Fruit fly (Drosophila melanogaster) whole organism, embryonic: Measurements from ENCODE around the gene deltaCOP.

Source experiments
- Adf1 ChIP-seq: fragments of 200-800 bp; sonication (Bioruptor generic); IDR thresholded peaks from 2 replicates; pipeline ENCODE4 v1.3.6; 2022; ENCODE audit warnings: missing biosample characterization, missing genetic modification characterization
- Bdp1 ChIP-seq: fragments of 200-800 bp; sonication (Bioruptor generic); optimal IDR thresholded peaks from 3 replicates; lab custom pipeline; 2016; ENCODE audit warnings: missing biosample characterization, missing genetic modification characterization
- Bgb ChIP-seq: fragments of 200-800 bp; sonication (Bioruptor generic); IDR thresholded peaks from 2 replicates; pipeline ENCODE4 v1.3.6; 2022; ENCODE audit warnings: missing biosample characterization, missing genetic modification characterization; ENCODE audit not compliant: partially characterized antibody
- CG10147 ChIP-seq: fragments of 200-800 bp; sonication (Bioruptor generic); optimal IDR thresholded peaks from 2 replicates; lab custom pipeline; 2019; ENCODE audit warnings: missing biosample characterization, mild to moderate bottlenecking, missing genetic modification characterization, moderate library complexity
- CG10321 ChIP-seq: fragments of 200-800 bp; sonication (Bioruptor generic); IDR thresholded peaks from 2 replicates; pipeline ENCODE4 v1.3.6; 2022; ENCODE audit warnings: missing biosample characterization, missing genetic modification characterization
- CG10366 ChIP-seq: fragments of 200-800 bp; sonication (Bioruptor generic); IDR thresholded peaks from 2 replicates; pipeline ENCODE4 v1.3.6; 2022; ENCODE audit warnings: missing biosample characterization, missing genetic modification characterization
- CG10462 ChIP-seq: fragments of 200-800 bp; sonication (Bioruptor generic); optimal IDR thresholded peaks from 2 replicates; lab custom pipeline; 2016; ENCODE audit warnings: missing biosample characterization, missing genetic modification characterization
- CG13287 ChIP-seq: fragments of 200-800 bp; sonication (Bioruptor generic); IDR thresholded peaks from 2 replicates; pipeline ENCODE4 v1.3.6; 2022; ENCODE audit warnings: missing biosample characterization, missing genetic modification characterization; ENCODE audit not compliant: partially characterized antibody
- CG13424 ChIP-seq: fragments of 200-800 bp; sonication (Bioruptor generic); optimal IDR thresholded peaks from 2 replicates; lab custom pipeline; 2019; ENCODE audit warnings: missing biosample characterization, mild to moderate bottlenecking, missing genetic modification characterization, moderate library complexity
- CG15011 ChIP-seq: fragments of 200-800 bp; sonication (Bioruptor generic); optimal IDR thresholded peaks from 3 replicates; lab custom pipeline; 2018; ENCODE audit warnings: missing biosample characterization, mild to moderate bottlenecking, missing genetic modification characterization
- CG15073 ChIP-seq: fragments of 200-800 bp; sonication (Bioruptor generic); optimal IDR thresholded peaks from 2 replicates; lab custom pipeline; 2016; ENCODE audit warnings: missing biosample characterization, missing genetic modification characterization
- CG15601 ChIP-seq: fragments of 200-800 bp; sonication (Bioruptor generic); optimal IDR thresholded peaks from 3 replicates; lab custom pipeline; 2019; ENCODE audit warnings: missing biosample characterization, mild to moderate bottlenecking, missing genetic modification characterization, moderate library complexity
- CG16863 ChIP-seq: fragments of 200-800 bp; sonication (Bioruptor generic); optimal IDR thresholded peaks from 3 replicates; lab custom pipeline; 2016; ENCODE audit warnings: missing biosample characterization, missing genetic modification characterization
- CG17328 ChIP-seq: fragments of 200-800 bp; sonication (Bioruptor generic); IDR thresholded peaks from 2 replicates; pipeline ENCODE4 v1.3.6; 2022; ENCODE audit warnings: missing biosample characterization, missing genetic modification characterization
- CG17361 ChIP-seq: fragments of 200-800 bp; sonication (Bioruptor generic); IDR thresholded peaks from 3 replicates; pipeline ENCODE4 v1.3.6; 2022; ENCODE audit warnings: missing biosample characterization, missing genetic modification characterization
- CG2875 ChIP-seq: fragments of 200-800 bp; sonication (Bioruptor generic); optimal IDR thresholded peaks from 2 replicates; lab custom pipeline; 2017; ENCODE audit warnings: missing biosample characterization, mild to moderate bottlenecking, missing genetic modification characterization, missing genetic modification reagents
- CG4730 ChIP-seq: fragments of 200-800 bp; sonication (Bioruptor generic); IDR thresholded peaks from 2 replicates; pipeline ENCODE4 v1.3.6; 2022; ENCODE audit warnings: missing biosample characterization, missing genetic modification characterization
- CG6654 ChIP-seq: fragments of 200-800 bp; sonication (Bioruptor generic); optimal IDR thresholded peaks from 2 replicates; lab custom pipeline; 2017; ENCODE audit warnings: missing biosample characterization, mild to moderate bottlenecking, missing genetic modification characterization
- Deaf1 ChIP-seq: fragments of 200-800 bp; optimal IDR thresholded peaks from 3 replicates; lab custom pipeline; 2019; ENCODE audit warnings: missing biosample characterization, mild to moderate bottlenecking, missing genetic modification characterization, moderate library complexity
- Dek ChIP-seq: fragments of 200-800 bp; sonication (Bioruptor generic); optimal IDR thresholded peaks from 3 replicates; lab custom pipeline; 2019; ENCODE audit warnings: missing biosample characterization, mild to moderate bottlenecking, missing genetic modification characterization, moderate library complexity
- Dfd ChIP-seq, 2 experiments: fragments of >200 bp; optimal IDR thresholded peaks; 2 replicates each; lab custom pipeline; 2017; ENCODE audit warnings: missing biosample characterization in 2 of 2, missing genetic modification characterization in 2 of 2
- Dip3 ChIP-seq: fragments of 200-800 bp; sonication (Bioruptor generic); optimal IDR thresholded peaks from 3 replicates; lab custom pipeline; 2016; ENCODE audit warnings: missing biosample characterization, missing genetic modification characterization
- Dll ChIP-seq: fragments of 200-800 bp; sonication (Bioruptor generic); IDR thresholded peaks from 4 replicates; pipeline ENCODE4 v1.3.6; 2022; ENCODE audit warnings: missing biosample characterization, missing genetic modification characterization; ENCODE audit not compliant: partially characterized antibody
- Jarid2 ChIP-seq: fragments of 200-800 bp; sonication (Bioruptor generic); optimal IDR thresholded peaks from 3 replicates; lab custom pipeline; 2017; ENCODE audit warnings: mild to moderate bottlenecking, missing biosample characterization, missing genetic modification reagents, missing genetic modification characterization
- Sry-δ ChIP-seq: fragments of 200-800 bp; sonication (Bioruptor generic); optimal IDR thresholded peaks from 2 replicates; lab custom pipeline; 2016; ENCODE audit warnings: missing biosample characterization, missing genetic modification characterization
- Ssrp ChIP-seq: fragments of 200-800 bp; sonication (Bioruptor generic); optimal IDR thresholded peaks from 2 replicates; lab custom pipeline; 2018; ENCODE audit warnings: missing biosample characterization, mild to moderate bottlenecking, missing genetic modification characterization, moderate library complexity
- amos ChIP-seq: fragments of 200-800 bp; sonication (Bioruptor generic); IDR thresholded peaks from 2 replicates; pipeline ENCODE4 v1.3.6; 2022; ENCODE audit warnings: missing biosample characterization, missing genetic modification characterization; ENCODE audit not compliant: partially characterized antibody
- bigmax ChIP-seq: fragments of 200-800 bp; sonication (Bioruptor generic); optimal IDR thresholded peaks from 2 replicates; lab custom pipeline; 2018; ENCODE audit warnings: missing biosample characterization, mild to moderate bottlenecking, missing genetic modification characterization
- caup ChIP-seq: fragments of 200-800 bp; sonication (Bioruptor generic); optimal IDR thresholded peaks from 3 replicates; lab custom pipeline; 2017; ENCODE audit warnings: missing biosample characterization, mild to moderate bottlenecking, missing genetic modification characterization, moderate library complexity; ENCODE audit not compliant: severe bottlenecking
- crc ChIP-seq: fragments of 200-800 bp; sonication (Bioruptor generic); optimal IDR thresholded peaks from 2 replicates; lab custom pipeline; 2016; ENCODE audit warnings: missing biosample characterization, missing genetic modification characterization
- crol ChIP-seq: fragments of 200-800 bp; sonication (Bioruptor generic); IDR thresholded peaks from 2 replicates; pipeline ENCODE4 v1.3.6; 2022; ENCODE audit warnings: missing biosample characterization, missing genetic modification characterization
- dimm ChIP-seq: fragments of 200-800 bp; sonication (Bioruptor generic); IDR thresholded peaks from 2 replicates; pipeline ENCODE4 v1.3.6; 2022; ENCODE audit warnings: missing biosample characterization, missing genetic modification characterization
- gcm ChIP-seq: fragments of 200-800 bp; sonication (Bioruptor generic); optimal IDR thresholded peaks from 2 replicates; lab custom pipeline; 2019; ENCODE audit warnings: missing biosample characterization, mild to moderate bottlenecking, missing genetic modification characterization, moderate library complexity
- grn ChIP-seq: fragments of 200-800 bp; sonication (Bioruptor generic); optimal IDR thresholded peaks from 3 replicates; lab custom pipeline; 2017; ENCODE audit warnings: missing biosample characterization, missing genetic modification characterization
- gsb-n ChIP-seq: fragments of 200-800 bp; sonication (Bioruptor generic); optimal IDR thresholded peaks from 3 replicates; lab custom pipeline; 2018; ENCODE audit warnings: missing biosample characterization, mild to moderate bottlenecking, missing genetic modification characterization
- gt ChIP-seq: fragments of 200-800 bp; sonication (Bioruptor generic); IDR thresholded peaks from 2 replicates; pipeline ENCODE4 v1.3.6; 2022; ENCODE audit warnings: missing biosample characterization, missing genetic modification characterization
- jigr1 ChIP-seq: fragments of 200-800 bp; sonication (Bioruptor generic); IDR thresholded peaks from 3 replicates; pipeline ENCODE4 v1.3.6; 2022; ENCODE audit warnings: missing biosample characterization, missing genetic modification characterization
- kah ChIP-seq: fragments of 200-800 bp; sonication (Bioruptor generic); optimal IDR thresholded peaks from 2 replicates; lab custom pipeline; 2018; ENCODE audit warnings: missing biosample characterization, mild to moderate bottlenecking, missing genetic modification characterization
- nerfin-2 ChIP-seq: fragments of 200-800 bp; sonication (Bioruptor generic); IDR thresholded peaks from 2 replicates; pipeline ENCODE4 v1.3.6; 2022; ENCODE audit warnings: missing biosample characterization, missing genetic modification characterization; ENCODE audit not compliant: partially characterized antibody
- pum ChIP-seq: fragments of 200-800 bp; sonication (Bioruptor generic); optimal IDR thresholded peaks from 2 replicates; lab custom pipeline; 2016; ENCODE audit warnings: missing biosample characterization, missing genetic modification characterization
- sens-2 ChIP-seq: fragments of 200-800 bp; sonication (Bioruptor generic); IDR thresholded peaks from 2 replicates; pipeline ENCODE4 v1.3.6; 2022; ENCODE audit warnings: missing biosample characterization, missing genetic modification characterization
- sim ChIP-seq: fragments of 200-800 bp; sonication (Bioruptor generic); IDR thresholded peaks from 2 replicates; pipeline ENCODE4 v1.3.6; 2022; ENCODE audit warnings: missing biosample characterization, missing genetic modification characterization
- sr ChIP-seq: fragments of 200-800 bp; sonication (Bioruptor generic); IDR thresholded peaks from 3 replicates; pipeline ENCODE4 v1.3.6; 2022; ENCODE audit warnings: missing biosample characterization, missing genetic modification characterization

Gene deltaCOP

dm6 chrX:1831219-1831555 is 30.4 kb downstream of the deltaCOP start (continued):
- TF ChIP-seq pum (GFP tag; lab: Kevin White, UChicago) = no peak
- TF ChIP-seq CG15011 = no peak
- no peak for TF ChIP-seq CG10321 (GFP tag; lab: Robert Waterston, UW)
- TF ChIP-seq grn (GFP tag; lab: Kevin White, UChicago) = no peak
- TF ChIP-seq bigmax (GFP tag; lab: Kevin White, UChicago) = no peak
- no peak for TF ChIP-seq sim (GFP tag; lab: Robert Waterston, UW)
- no peak for TF ChIP-seq CG17328 (GFP tag; lab: Robert Waterston, UW)
- TF ChIP-seq Dek (tag; lab: Kevin White, UChicago) = no peak
- no peak for TF ChIP-seq Sry-δ (GFP tag; lab: Kevin White, UChicago)
- peak; percentile 12 for TF ChIP-seq Deaf1 (tag; lab: Kevin White, UChicago)
- TF ChIP-seq sr (GFP tag; lab: Robert Waterston, UW) = no peak
- no peak for TF ChIP-seq gsb-n (tag; lab: Kevin White, UChicago)
- TF ChIP-seq sens-2 (GFP tag; lab: Robert Waterston, UW) = no peak
- no peak for TF ChIP-seq Ssrp
- TF ChIP-seq CG10462 = no peak
- no peak for TF ChIP-seq jigr1 (GFP tag; lab: Robert Waterston, UW)
- peak; percentile 53; the same call in 1 of the 2 replicates for TF ChIP-seq Bgb (GFP tag; lab: Robert Waterston, UW)
- TF ChIP-seq CG2875 (GFP tag; lab: Kevin White, UChicago) = no peak
- no peak for TF ChIP-seq dimm (GFP tag; lab: Robert Waterston, UW)
- peak; percentile 36; the same call in 1 of the 2 replicates for TF ChIP-seq amos (GFP tag; lab: Robert Waterston, UW)
- TF ChIP-seq Adf1 (GFP tag; lab: Robert Waterston, UW) = peak; percentile 15
- TF ChIP-seq Dll (GFP tag; lab: Robert Waterston, UW) = 0 out of 4 replicates have a peak, but pooled peaks have one; percentile 8
- no peak for TF ChIP-seq Dfd (GFP tag; optimal IDR thresholded peaks at IDR 0.05; lab: Kevin White, UChicago)
- TF ChIP-seq CG13287 (GFP tag; lab: Robert Waterston, UW) = peak; percentile 7; the same call in 1 of the 2 replicates
- TF ChIP-seq crc = no peak
- TF ChIP-seq crol (GFP tag; lab: Robert Waterston, UW) = no peak
- TF ChIP-seq CG17361 (GFP tag; lab: Robert Waterston, UW) = no peak
- no peak for TF ChIP-seq CG10366 (GFP tag; lab: Robert Waterston, UW)
- TF ChIP-seq CG15073 (GFP tag; lab: Kevin White, UChicago) = no peak
- TF ChIP-seq nerfin-2 (GFP tag; lab: Robert Waterston, UW) = 0 out of 2 replicates have a peak, but pooled peaks have one; percentile 42
- TF ChIP-seq CG10147 (GFP tag; lab: Kevin White, UChicago) = no peak
- no peak for TF ChIP-seq CG15601 (tag; lab: Kevin White, UChicago)
- no peak for TF ChIP-seq CG16863 (GFP tag; lab: Kevin White, UChicago)
- TF ChIP-seq caup (GFP tag; lab: Kevin White, UChicago) = no peak
- no peak for TF ChIP-seq CG6654 (GFP tag; lab: Kevin White, UChicago)
- no peak for TF ChIP-seq CG4730 (GFP tag; lab: Robert Waterston, UW)
- no peak for TF ChIP-seq Bdp1 (GFP tag; lab: Kevin White, UChicago)
- no peak for TF ChIP-seq CG13424
- TF ChIP-seq kah (GFP tag; lab: Kevin White, UChicago) = no peak
- TF ChIP-seq Dip3 (GFP tag; lab: Kevin White, UChicago) = no peak
- peak; percentile 82 for TF ChIP-seq Jarid2 (GFP tag; lab: Kevin White, UChicago)
- no peak for TF ChIP-seq gt
- TF ChIP-seq gcm = no peak
